Worm (Caenorhabditis elegans) whole organism, L4/young adult: Measurements from ENCODE around the gene C16C8.7.

Source experiments
- W03F9.2 ChIP-seq: fragments of 150-350 bp; optimal IDR thresholded peaks from 2 replicates; lab custom pipeline; 2014; ENCODE audit warnings: missing biosample characterization, missing genetic modification characterization
- dao-5 ChIP-seq: sonication (generic microtip); optimal IDR thresholded peaks from 2 replicates; lab custom pipeline; 2016; ENCODE audit warnings: missing genotype, missing genetic modification characterization, moderate library complexity, missing compliant biosample characterization
- him-1 ChIP-seq: sonication (generic microtip); optimal IDR thresholded peaks from 2 replicates; lab custom pipeline; 2016; ENCODE audit warnings: missing genotype, missing genetic modification reagents, missing genetic modification characterization, missing compliant biosample characterization

ce11 chrII:3434893-3435503 lies 24.9 kb downstream of the C16C8.7 start:
- TF ChIP-seq W03F9.2 (tag; lab: Kevin White, UChicago) (no peak), dao-5 (tag; lab: Kevin White, UChicago) (no peak), him-1 (tag; lab: Kevin White, UChicago) (no peak)
